Fruit fly (Drosophila melanogaster) whole organism, pupa: Measurements from ENCODE around the gene CG31265.

Experiments used
- CG10348 ChIP-seq: fragments of 200-800 bp; sonication (Bioruptor generic); IDR thresholded peaks from 2 replicates; pipeline ENCODE4 v1.3.6; 2022; ENCODE audit warnings: missing biosample characterization, missing genetic modification characterization
- CG12605 ChIP-seq: fragments of 200-800 bp; sonication (Bioruptor generic); IDR thresholded peaks from 2 replicates; pipeline ENCODE4 v1.3.6; 2022; ENCODE audit warnings: missing biosample characterization, missing genetic modification characterization
- CG13204 ChIP-seq: fragments of 200-800 bp; sonication (Bioruptor generic); optimal IDR thresholded peaks from 2 replicates; lab custom pipeline; 2018; ENCODE audit warnings: missing biosample characterization, mild to moderate bottlenecking, missing genetic modification characterization, moderate library complexity
- CG14655 ChIP-seq: fragments of 200-800 bp; sonication (Bioruptor generic); optimal IDR thresholded peaks from 3 replicates; lab custom pipeline; 2017; ENCODE audit warnings: mild to moderate bottlenecking, missing biosample characterization, missing genetic modification reagents, missing genetic modification characterization
- CG15710 ChIP-seq: fragments of 200-800 bp; sonication (Bioruptor generic); optimal IDR thresholded peaks from 2 replicates; lab custom pipeline; 2018; ENCODE audit warnings: missing biosample characterization, mild to moderate bottlenecking, missing genetic modification characterization, moderate library complexity
- CG17806 ChIP-seq: fragments of 200-800 bp; sonication (Bioruptor generic); optimal IDR thresholded peaks from 2 replicates; lab custom pipeline; 2018; ENCODE audit warnings: missing biosample characterization, mild to moderate bottlenecking, missing genetic modification characterization, moderate library complexity
- CG32121 ChIP-seq: fragments of 200-800 bp; sonication (Bioruptor generic); IDR thresholded peaks from 2 replicates; pipeline ENCODE4 v1.3.6; 2022; ENCODE audit warnings: missing biosample characterization, missing genetic modification characterization
- CG34367 ChIP-seq: fragments of 200-800 bp; sonication (Bioruptor generic); optimal IDR thresholded peaks from 2 replicates; lab custom pipeline; 2018; ENCODE audit warnings: missing biosample characterization, mild to moderate bottlenecking, missing genetic modification characterization
- CG4496 ChIP-seq: fragments of 200-800 bp; sonication (Bioruptor generic); IDR thresholded peaks from 3 replicates; pipeline ENCODE4 v1.3.6; 2022; ENCODE audit warnings: missing biosample characterization, missing genetic modification characterization
- CG8159 ChIP-seq: fragments of 200-800 bp; sonication (Bioruptor generic); optimal IDR thresholded peaks from 3 replicates; lab custom pipeline; 2018; ENCODE audit warnings: missing biosample characterization, mild to moderate bottlenecking, missing genetic modification characterization, moderate library complexity
- CG8301 ChIP-seq: fragments of 200-800 bp; sonication (Bioruptor generic); optimal IDR thresholded peaks from 2 replicates; lab custom pipeline; 2018; ENCODE audit warnings: missing biosample characterization, mild to moderate bottlenecking, missing genetic modification characterization
- CG9948 ChIP-seq: fragments of 200-800 bp; sonication (Bioruptor generic); optimal IDR thresholded peaks from 2 replicates; lab custom pipeline; 2018; ENCODE audit warnings: missing biosample characterization, mild to moderate bottlenecking, missing genetic modification characterization, moderate library complexity
- D1 ChIP-seq: fragments of 200-800 bp; sonication (Bioruptor generic); optimal IDR thresholded peaks from 2 replicates; lab custom pipeline; 2018; ENCODE audit warnings: missing biosample characterization, mild to moderate bottlenecking, missing genetic modification characterization, moderate library complexity
- EcR ChIP-seq: fragments of 200-800 bp; sonication (Bioruptor generic); optimal IDR thresholded peaks from 3 replicates; lab custom pipeline; 2019; ENCODE audit warnings: missing biosample characterization, missing genetic modification characterization, mild to moderate bottlenecking, moderate library complexity, missing genetic modification reagents
- Ets98B ChIP-seq: fragments of 200-800 bp; sonication (Bioruptor generic); IDR thresholded peaks from 2 replicates; pipeline ENCODE4 v1.3.6; 2022; ENCODE audit warnings: missing biosample characterization, missing genetic modification characterization
- Pif1A ChIP-seq: fragments of 200-800 bp; sonication (Bioruptor generic); optimal IDR thresholded peaks from 3 replicates; lab custom pipeline; 2016; ENCODE audit warnings: missing biosample characterization, missing genetic modification characterization
- Pif1B ChIP-seq: fragments of 200-800 bp; sonication (Bioruptor generic); optimal IDR thresholded peaks from 3 replicates; lab custom pipeline; 2016; ENCODE audit warnings: missing biosample characterization, missing genetic modification characterization
- Snoo ChIP-seq: fragments of 200-800 bp; sonication (Bioruptor generic); optimal IDR thresholded peaks from 3 replicates; lab custom pipeline; 2017; ENCODE audit warnings: missing biosample characterization, mild to moderate bottlenecking, missing genetic modification characterization, inconsistent platforms
- fd96Ca ChIP-seq: fragments of 200-800 bp; sonication (Bioruptor generic); IDR thresholded peaks from 3 replicates; pipeline ENCODE4 v1.3.6; 2022; ENCODE audit warnings: missing biosample characterization, missing genetic modification characterization
- gl ChIP-seq: fragments of 200-800 bp; sonication (Bioruptor generic); optimal IDR thresholded peaks from 2 replicates; lab custom pipeline; 2018; ENCODE audit warnings: missing biosample characterization, mild to moderate bottlenecking, missing genetic modification characterization
- rn ChIP-seq: fragments of 200-800 bp; sonication (Bioruptor generic); IDR thresholded peaks from 2 replicates; pipeline ENCODE4 v1.3.6; 2022; ENCODE audit warnings: missing biosample characterization, missing genetic modification characterization

Gene CG31265

dm6 chr3R:17133897-17134296 lies 5.9 kb downstream of the CG31265 start, which contains the start of gene CG31267:
Gene CG31267 (plus strand): TSS chr3R:17134197.
- TF ChIP-seq Ets98B (GFP tag; lab: Robert Waterston, UW) (no peak), D1 (tag; lab: Kevin White, UChicago) (no peak), CG15710 (tag; lab: Kevin White, UChicago) (no peak), CG10348 (no peak)

- TF ChIP-seq CG8301 (no peak), CG32121 (GFP tag; lab: Robert Waterston, UW) (no peak), CG8159 (tag; lab: Kevin White, UChicago) (no peak), CG10348 (no peak), fd96Ca (no peak), EcR (GFP tag; lab: Kevin White, UChicago) (no peak), CG12605 (no peak), CG4496 (GFP tag; lab: Robert Waterston, UW) (no peak), CG15710 (tag; lab: Kevin White, UChicago) (no peak), Pif1A (no peak), D1 (tag; lab: Kevin White, UChicago) (no peak), CG13204 (GFP tag; lab: Kevin White, UChicago) (no peak)
- TF ChIP-seq, all 21 proteins: peak for 0
These were observed 7.7 kb downstream of the CG31265 start, which contains the start of gene CG5246 for dm6 chr3R:17135747-17136146. Gene CG5246 (plus strand): TSS chr3R:17136111.

- no peak for TF ChIP-seq CG34367
- no peak for TF ChIP-seq fd96Ca
- no peak for TF ChIP-seq D1 (tag; lab: Kevin White, UChicago)
- TF ChIP-seq CG8301, result no peak
- no peak for TF ChIP-seq CG8159 (tag; lab: Kevin White, UChicago)
- no peak for TF ChIP-seq CG9948 (tag; lab: Kevin White, UChicago)
- TF ChIP-seq CG14655 (GFP tag; lab: Kevin White, UChicago), result no peak
- TF ChIP-seq CG12605, result no peak
- TF ChIP-seq CG13204 (GFP tag; lab: Kevin White, UChicago), result no peak
- TF ChIP-seq CG15710 (tag; lab: Kevin White, UChicago), result no peak
- TF ChIP-seq CG10348, result no peak
- TF ChIP-seq CG4496 (GFP tag; lab: Robert Waterston, UW), result no peak
These were observed 9.6 kb downstream of the CG31265 start, which contains the start of gene CG5255 for dm6 chr3R:17137593-17137992. Gene CG5255 (plus strand): TSS chr3R:17137893.

dm6 chr3R:17138699-17139098 lies 10.7 kb downstream of the CG31265 start, which contains the start of gene CG5265:
Gene CG5265 (plus strand): TSS chr3R:17138999.
- no peak for TF ChIP-seq fd96Ca
- TF ChIP-seq rn, result no peak
- TF ChIP-seq CG13204 (GFP tag; lab: Kevin White, UChicago), result no peak
- no peak for TF ChIP-seq CG8159 (tag; lab: Kevin White, UChicago)
- no peak for TF ChIP-seq CG8301
- TF ChIP-seq gl (tag; lab: Kevin White, UChicago), result no peak
- TF ChIP-seq Pif1B (GFP tag; lab: Kevin White, UChicago), result no peak
- TF ChIP-seq CG4496 (GFP tag; lab: Robert Waterston, UW), result no peak
- no peak for TF ChIP-seq Ets98B (GFP tag; lab: Robert Waterston, UW)
- TF ChIP-seq CG34367, result no peak
- TF ChIP-seq CG14655 (GFP tag; lab: Kevin White, UChicago), result no peak
- TF ChIP-seq CG12605, result no peak
- no peak for TF ChIP-seq Snoo (tag; lab: Kevin White, UChicago)
- TF ChIP-seq CG32121 (GFP tag; lab: Robert Waterston, UW), result no peak
- no peak for TF ChIP-seq EcR (GFP tag; lab: Kevin White, UChicago)
- TF ChIP-seq D1 (tag; lab: Kevin White, UChicago), result no peak
- no peak for TF ChIP-seq CG9948 (tag; lab: Kevin White, UChicago)
- TF ChIP-seq CG17806 (tag; lab: Kevin White, UChicago), result no peak
- TF ChIP-seq Pif1A, result no peak
- TF ChIP-seq, all 21 proteins: peak for 0

- TF ChIP-seq CG32121 (GFP tag; lab: Robert Waterston, UW) (no peak), CG13204 (GFP tag; lab: Kevin White, UChicago) (no peak), Pif1A (no peak), CG8159 (tag; lab: Kevin White, UChicago) (no peak), CG10348 (no peak), rn (no peak), Ets98B (GFP tag; lab: Robert Waterston, UW) (no peak), CG9948 (tag; lab: Kevin White, UChicago) (no peak), Pif1B (GFP tag; lab: Kevin White, UChicago) (no peak), CG14655 (GFP tag; lab: Kevin White, UChicago) (no peak)
These were observed 14.3 kb downstream of the CG31265 start, which contains the start of gene TwdlW for dm6 chr3R:17142304-17142703. Gene TwdlW (minus strand): TSS chr3R:17142404.

dm6 chr3R:17147647-17148244 lies 19.7 kb downstream of the CG31265 start:
- TF ChIP-seq fd96Ca (no peak), CG8159 (tag; lab: Kevin White, UChicago) (no peak), Pif1A (no peak), CG8301 (no peak), CG32121 (GFP tag; lab: Robert Waterston, UW) (no peak), CG17806 (tag; lab: Kevin White, UChicago) (no peak), Pif1B (GFP tag; lab: Kevin White, UChicago) (no peak), gl (tag; lab: Kevin White, UChicago) (no peak), CG34367 (no peak), EcR (GFP tag; lab: Kevin White, UChicago) (no peak), CG10348 (no peak), Ets98B (GFP tag; lab: Robert Waterston, UW) (no peak), rn (no peak), CG15710 (tag; lab: Kevin White, UChicago) (no peak), CG14655 (GFP tag; lab: Kevin White, UChicago) (no peak), D1 (tag; lab: Kevin White, UChicago) (no peak), CG4496 (GFP tag; lab: Robert Waterston, UW) (no peak), CG13204 (GFP tag; lab: Kevin White, UChicago) (no peak)
